Worm (Caenorhabditis elegans) whole organism, L2 larva: ENCODE data around the gene F21C10.19.

ENCODE experiments used
- C34F6.9 ChIP-seq: fragments of 150-350 bp; optimal IDR thresholded peaks from 2 replicates; lab custom pipeline; 2014; ENCODE audit warnings: missing biosample characterization, missing genetic modification characterization
- F13H6.1 ChIP-seq: sonication (generic microtip); optimal IDR thresholded peaks from 2 replicates; lab custom pipeline; 2016; ENCODE audit warnings: missing genetic modification characterization, missing compliant biosample characterization
- R02D3.7 ChIP-seq: fragments of 150-350 bp; optimal IDR thresholded peaks from 2 replicates; lab custom pipeline; 2014; ENCODE audit warnings: missing biosample characterization, missing genetic modification characterization
- alr-1 ChIP-seq: fragments of 150-350 bp; optimal IDR thresholded peaks from 2 replicates; lab custom pipeline; 2014; ENCODE audit warnings: missing biosample characterization, missing genetic modification characterization
- aly-2 ChIP-seq: fragments of 150-350 bp; optimal IDR thresholded peaks from 2 replicates; lab custom pipeline; 2014; ENCODE audit warnings: missing biosample characterization, missing genetic modification characterization
- ama-1 ChIP-seq: fragments of 150-350 bp; optimal IDR thresholded peaks from 2 replicates; lab custom pipeline; 2018; ENCODE audit warnings: inconsistent platforms
- blmp-1 ChIP-seq: sonication (generic microtip); optimal IDR thresholded peaks from 2 replicates; lab custom pipeline; 2017; ENCODE audit warnings: missing genetic modification characterization, mild to moderate bottlenecking, missing compliant biosample characterization, antibody characterized with exemption, moderate library complexity; ENCODE audit not compliant: insufficient read depth
- ceh-16 ChIP-seq: fragments of 150-350 bp; optimal IDR thresholded peaks from 2 replicates; lab custom pipeline; 2014; ENCODE audit warnings: missing biosample characterization, missing genetic modification characterization
- ceh-82 ChIP-seq: fragments of 150-350 bp; optimal IDR thresholded peaks from 2 replicates; lab custom pipeline; 2014; ENCODE audit warnings: missing biosample characterization, missing genetic modification characterization
- crh-2 ChIP-seq: sonication (generic microtip); optimal IDR thresholded peaks from 2 replicates; lab custom pipeline; 2017; ENCODE audit warnings: missing biosample characterization, missing genetic modification characterization
- egl-27 ChIP-seq: sonication (generic microtip); optimal IDR thresholded peaks from 3 replicates; lab custom pipeline; 2017; ENCODE audit warnings: missing biosample characterization, missing genetic modification reagents, missing genetic modification characterization
- elt-1 ChIP-seq: fragments of 150-350 bp; optimal IDR thresholded peaks from 2 replicates; lab custom pipeline; 2014; ENCODE audit warnings: missing biosample characterization, missing genetic modification characterization
- elt-3 ChIP-seq: sonication (generic microtip); optimal IDR thresholded peaks from 2 replicates; lab custom pipeline; 2017; ENCODE audit warnings: missing biosample characterization, missing genetic modification characterization
- fos-1 ChIP-seq: fragments of 150-350 bp; optimal IDR thresholded peaks from 2 replicates; lab custom pipeline; 2014; ENCODE audit warnings: missing biosample characterization, missing genetic modification characterization
- gmeb-1 ChIP-seq: fragments of 150-350 bp; optimal IDR thresholded peaks from 2 replicates; lab custom pipeline; 2014; ENCODE audit warnings: missing biosample characterization, missing genetic modification characterization
- lin-11 ChIP-seq: fragments of 150-350 bp; sonication (generic microtip); optimal IDR thresholded peaks from 2 replicates; lab custom pipeline; 2014; ENCODE audit warnings: missing biosample characterization, missing genetic modification characterization, inconsistent platforms, mixed read lengths
- lin-13 ChIP-seq: fragments of 150-350 bp; optimal IDR thresholded peaks from 2 replicates; lab custom pipeline; 2014; ENCODE audit warnings: missing biosample characterization, missing genetic modification reagents, missing genetic modification characterization
- lin-39 ChIP-seq: fragments of 150-350 bp; optimal IDR thresholded peaks from 2 replicates; lab custom pipeline; 2014; ENCODE audit warnings: missing biosample characterization, missing genetic modification reagents, missing genetic modification characterization
- mab-5 ChIP-seq: fragments of 150-350 bp; optimal IDR thresholded peaks from 2 replicates; lab custom pipeline; 2014; ENCODE audit warnings: missing biosample characterization, missing genetic modification characterization
- mdl-1 ChIP-seq, 2 experiments: fragments of 150-350 bp in 1 of 2; sonication (generic microtip) in 1 of 2; optimal IDR thresholded peaks; 2 replicates each; lab custom pipeline; 2017; ENCODE audit warnings: missing biosample characterization in 2 of 2, missing genetic modification characterization in 2 of 2
- nhr-11 ChIP-seq: fragments of 150-350 bp; optimal IDR thresholded peaks from 2 replicates; lab custom pipeline; 2014; ENCODE audit warnings: missing biosample characterization, missing genetic modification characterization
- nhr-129 ChIP-seq: fragments of 150-350 bp; optimal IDR thresholded peaks from 2 replicates; lab custom pipeline; 2014; ENCODE audit warnings: missing biosample characterization, missing genetic modification characterization
- nhr-21 ChIP-seq: fragments of 150-350 bp; optimal IDR thresholded peaks from 2 replicates; lab custom pipeline; 2014; ENCODE audit warnings: missing biosample characterization, missing genetic modification characterization
- nhr-23 ChIP-seq: fragments of 150-350 bp; optimal IDR thresholded peaks from 2 replicates; lab custom pipeline; 2014; ENCODE audit warnings: missing biosample characterization, missing genetic modification reagents, missing genetic modification characterization
- nhr-237 ChIP-seq: fragments of 150-350 bp; optimal IDR thresholded peaks from 2 replicates; lab custom pipeline; 2014; ENCODE audit warnings: missing biosample characterization, missing genetic modification characterization
- nhr-25 ChIP-seq: fragments of 150-350 bp; sonication (generic microtip); optimal IDR thresholded peaks from 3 replicates; lab custom pipeline; 2014; ENCODE audit warnings: missing biosample characterization, missing genetic modification characterization
- nhr-6 ChIP-seq: fragments of 150-350 bp; optimal IDR thresholded peaks from 2 replicates; lab custom pipeline; 2014; ENCODE audit warnings: missing biosample characterization, missing genetic modification characterization
- nhr-77 ChIP-seq: fragments of 150-350 bp; optimal IDR thresholded peaks from 2 replicates; lab custom pipeline; 2014; ENCODE audit warnings: missing biosample characterization, missing genetic modification characterization
- peb-1 ChIP-seq: fragments of 150-350 bp; optimal IDR thresholded peaks from 2 replicates; lab custom pipeline; 2014; ENCODE audit warnings: missing biosample characterization, missing genetic modification characterization
- sem-4 ChIP-seq: fragments of 150-350 bp; optimal IDR thresholded peaks from 2 replicates; lab custom pipeline; 2014; ENCODE audit warnings: missing biosample characterization, missing genetic modification reagents, missing genetic modification characterization
- skn-1 ChIP-seq: sonication (generic microtip); optimal IDR thresholded peaks from 2 replicates; lab custom pipeline; 2017; ENCODE audit warnings: missing biosample characterization, missing genetic modification characterization
- sma-3 ChIP-seq: sonication (generic microtip); optimal IDR thresholded peaks from 2 replicates; lab custom pipeline; 2016; ENCODE audit warnings: missing genetic modification reagents, missing genetic modification characterization, missing compliant biosample characterization
- sma-9 ChIP-seq, 2 experiments: fragments of 150-350 bp in 1 of 2; sonication (generic microtip) in 1 of 2; optimal IDR thresholded peaks; 2 replicates each; lab custom pipeline; 2014 to 2016; ENCODE audit warnings: missing genetic modification characterization in 2 of 2, mild to moderate bottlenecking in 1 of 2, missing biosample characterization in 1 of 2, missing compliant biosample characterization in 1 of 2, missing genetic modification reagents in 1 of 2, moderate library complexity in 1 of 2
- snpc-4 ChIP-seq: fragments of 150-350 bp; optimal IDR thresholded peaks from 2 replicates; lab custom pipeline; 2014; ENCODE audit warnings: missing biosample characterization, missing genetic modification characterization
- unc-39 ChIP-seq: fragments of 150-350 bp; optimal IDR thresholded peaks from 2 replicates; lab custom pipeline; 2014; ENCODE audit warnings: missing biosample characterization, missing genetic modification characterization
- unc-55 ChIP-seq: fragments of 150-350 bp; sonication (generic microtip); optimal IDR thresholded peaks from 3 replicates; lab custom pipeline; 2014; ENCODE audit warnings: missing biosample characterization, missing genetic modification reagents, missing genetic modification characterization
- unc-62 ChIP-seq: fragments of 150-350 bp; optimal IDR thresholded peaks from 2 replicates; lab custom pipeline; 2014; ENCODE audit warnings: missing biosample characterization, missing genetic modification reagents, missing genetic modification characterization
- zag-1 ChIP-seq: fragments of 150-350 bp; optimal IDR thresholded peaks from 2 replicates; lab custom pipeline; 2014; ENCODE audit warnings: missing biosample characterization, missing genetic modification characterization
- ztf-1 ChIP-seq: fragments of 200-800 bp; sonication (Bioruptor generic); conservative IDR thresholded peaks from 2 replicates; pipeline ENCODE4 v1.3.6; 2022; ENCODE audit warnings: missing genetic modification characterization, missing compliant biosample characterization

F21C10.19 gene

DNA sequence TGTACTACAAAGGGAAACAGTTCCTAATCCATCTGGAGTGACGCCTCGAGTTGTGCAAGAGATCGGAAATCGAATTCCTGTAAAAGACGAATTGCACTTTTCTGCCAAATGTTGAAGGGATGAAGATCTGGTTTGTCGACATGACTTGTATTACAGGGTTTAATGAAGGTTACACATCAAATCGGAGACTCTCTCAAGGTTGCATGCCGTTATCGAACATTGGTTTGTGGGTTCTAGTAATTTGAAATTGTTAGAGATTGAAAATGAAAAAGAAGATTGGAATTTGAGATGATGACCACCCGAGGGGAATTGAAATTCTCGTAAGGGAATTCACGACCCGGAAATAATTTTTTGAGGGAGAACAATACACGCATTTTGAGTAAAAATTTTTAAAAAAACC lies 35.4 kb downstream of the F21C10.19 start:
- TF ChIP-seq nhr-6 (tag; lab: Kevin White, UChicago) (peak; percentile 8), ceh-16 (peak; percentile 58), mab-5 (tag; lab: Kevin White, UChicago) (no peak), peb-1 (tag; lab: Kevin White, UChicago) (no peak), nhr-25 (tag; lab: Kevin White, UChicago) (peak; percentile 44), crh-2 (tag; lab: Kevin White, UChicago) (peak; percentile 18), ceh-82 (no peak), sma-9 (GFP tag; optimal IDR thresholded peaks at IDR 0.05; lab: Kevin White, UChicago) (peak; percentile 70), sma-9 (tag; optimal IDR thresholded peaks at IDR 0.05; lab: Kevin White, UChicago) (no peak), nhr-129 (tag; lab: Kevin White, UChicago) (peak; percentile 21), zag-1 (tag; lab: Kevin White, UChicago) (no peak), blmp-1 (peak; percentile 37)

DNA sequence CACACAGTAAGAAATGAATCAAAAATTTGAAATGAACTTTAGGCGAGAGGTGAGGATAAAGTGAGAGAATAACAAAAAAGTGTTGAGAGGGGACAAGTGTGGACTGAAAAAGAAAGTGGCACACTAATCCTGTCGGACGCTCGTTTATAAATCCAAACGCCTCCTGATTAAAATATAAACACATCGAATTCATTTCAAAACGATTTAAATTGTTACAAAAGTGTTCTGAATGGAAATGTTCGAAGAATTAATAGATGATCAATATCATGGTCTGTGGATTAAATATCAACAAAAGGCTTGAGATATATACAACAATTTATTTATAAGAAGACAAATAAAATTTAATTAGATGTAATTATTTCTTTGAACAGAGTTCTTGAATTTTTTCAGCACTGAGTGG lies 37.2 kb downstream of the F21C10.19 start, which contains the start of gene B0222.11:
B0222.11 (minus strand) TSS at position 101 of the 400 bp plus-strand sequence.
- TF ChIP-seq crh-2 (tag; lab: Kevin White, UChicago) (no peak), mab-5 (tag; lab: Kevin White, UChicago) (no peak), lin-11 (tag; lab: Kevin White, UChicago) (no peak), nhr-23 (tag; lab: Kevin White, UChicago) (no peak), ztf-1 (GFP tag; lab: Robert Waterston, UW) (no peak), lin-39 (tag; lab: Kevin White, UChicago) (no peak), nhr-11 (tag; lab: Kevin White, UChicago) (no peak), gmeb-1 (tag; lab: Kevin White, UChicago) (no peak), sma-9 (GFP tag; optimal IDR thresholded peaks at IDR 0.05; lab: Kevin White, UChicago) (no peak), sma-9 (tag; optimal IDR thresholded peaks at IDR 0.05; lab: Kevin White, UChicago) (no peak), lin-13 (GFP tag; lab: Kevin White, UChicago) (no peak), ceh-82 (no peak), zag-1 (tag; lab: Kevin White, UChicago) (no peak)

DNA sequence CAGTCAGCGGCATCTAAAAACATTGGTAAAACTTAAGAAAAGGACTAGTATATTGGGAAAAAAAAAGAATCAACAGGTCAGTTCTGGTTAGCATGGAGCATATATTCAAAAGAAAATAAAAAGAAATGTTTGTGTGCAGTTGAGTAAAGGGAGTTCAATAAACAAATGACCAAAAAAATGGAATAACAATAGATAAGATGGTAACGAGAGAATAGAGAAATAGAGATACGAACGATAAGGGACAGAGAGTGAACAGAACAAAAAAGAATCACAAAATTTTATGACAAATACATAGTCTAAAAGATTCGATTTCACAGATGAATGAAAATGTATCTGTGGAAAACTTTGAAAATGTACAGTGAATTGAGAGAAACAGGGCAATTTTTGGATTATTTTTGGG lies 42.1 kb downstream of the F21C10.19 start, which contains the start of gene gad-3:
gad-3 (minus strand) TSS at position 17 of the 400 bp plus-strand sequence.
- no peak for TF ChIP-seq nhr-77 (tag; lab: Kevin White, UChicago)
- no peak for TF ChIP-seq sma-9 (GFP tag; optimal IDR thresholded peaks at IDR 0.05; lab: Kevin White, UChicago)
- no peak for TF ChIP-seq sma-9 (tag; optimal IDR thresholded peaks at IDR 0.05; lab: Kevin White, UChicago)
- peak; percentile 44 for TF ChIP-seq fos-1 (tag; lab: Kevin White, UChicago)
- TF ChIP-seq sem-4 (tag; lab: Kevin White, UChicago), result no peak

DNA sequence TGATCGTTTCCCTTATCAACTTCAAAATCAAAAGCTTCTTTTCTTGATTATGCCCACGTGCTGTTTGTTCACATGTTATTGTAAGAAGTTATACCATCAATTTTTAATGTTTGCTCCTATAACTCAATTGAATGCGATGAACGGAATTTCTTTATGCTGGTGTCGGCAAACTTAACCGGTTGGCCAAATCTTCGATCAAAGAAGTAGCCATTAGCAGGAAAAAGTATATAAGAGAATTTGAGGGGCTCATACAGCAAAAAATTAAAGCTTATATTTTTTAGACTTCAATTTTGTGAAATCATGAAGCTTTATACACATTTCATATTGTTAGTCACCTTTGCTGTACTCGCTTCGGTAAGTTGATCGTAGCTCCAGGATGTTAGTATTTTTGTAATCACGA lies 42.9 kb downstream of the F21C10.19 start, which contains the start of gene pqn-16:
pqn-16 (plus strand) TSS at position 301 of the 400 bp plus-strand sequence.
- TF ChIP-seq elt-3 (tag; lab: Kevin White, UChicago) (no peak), nhr-23 (tag; lab: Kevin White, UChicago) (no peak), nhr-11 (tag; lab: Kevin White, UChicago) (no peak)

DNA sequence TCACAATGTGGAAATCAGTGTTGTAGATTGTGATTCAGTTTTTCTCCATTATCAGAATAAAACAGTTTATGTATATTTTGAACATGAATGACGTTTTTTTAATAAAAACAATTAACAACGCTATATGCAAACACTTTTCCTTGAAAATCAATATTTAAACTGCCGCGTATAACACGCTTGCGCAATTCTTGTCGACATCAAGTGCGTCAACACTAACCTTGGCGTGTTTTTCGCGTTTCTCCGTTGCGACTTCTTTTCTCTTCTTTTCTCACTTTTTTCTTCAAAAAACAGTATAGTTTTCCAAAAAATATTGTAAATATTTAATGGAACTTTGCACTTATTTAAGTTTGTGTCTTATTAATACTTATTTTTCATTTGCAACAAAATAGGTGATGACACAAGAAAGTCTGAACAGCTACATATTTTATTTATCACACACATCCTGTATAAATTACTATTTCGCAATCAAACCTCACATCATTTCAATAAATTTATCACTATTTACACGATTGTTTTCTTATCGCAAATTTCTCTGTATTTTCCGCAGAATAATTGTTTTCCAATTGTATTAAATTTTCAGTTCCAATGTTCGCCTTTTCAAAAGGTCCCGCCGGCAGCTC lies 44.5 kb downstream of the F21C10.19 start, which contains the start of gene spas-1:
spas-1 (plus strand) TSS at position 572 of the 620 bp plus-strand sequence.
- TF ChIP-seq C34F6.9 (tag; lab: Kevin White, UChicago) (peak; percentile 96), aly-2 (tag; lab: Kevin White, UChicago) (no peak), peb-1 (tag; lab: Kevin White, UChicago) (no peak), alr-1 (tag; lab: Kevin White, UChicago) (no peak), unc-62 (GFP tag; lab: Kevin White, UChicago) (peak; percentile 12), ztf-1 (GFP tag; lab: Robert Waterston, UW) (no peak), nhr-21 (tag; lab: Kevin White, UChicago) (peak; percentile 80), nhr-25 (tag; lab: Kevin White, UChicago) (peak; percentile 85), mab-5 (tag; lab: Kevin White, UChicago) (peak; percentile 86), unc-55 (peak; percentile 95), fos-1 (tag; lab: Kevin White, UChicago) (peak; percentile 57), nhr-129 (tag; lab: Kevin White, UChicago) (peak; percentile 91), crh-2 (tag; lab: Kevin White, UChicago) (peak; percentile 92), sem-4 (tag; lab: Kevin White, UChicago) (peak; percentile 75), ama-1 (lab: Kevin White, UChicago) (no peak), sma-9 (GFP tag; optimal IDR thresholded peaks at IDR 0.05; lab: Kevin White, UChicago) (peak; percentile 93), sma-9 (tag; optimal IDR thresholded peaks at IDR 0.05; lab: Kevin White, UChicago) (no peak), unc-39 (tag; lab: Kevin White, UChicago) (no peak), ceh-82 (no peak), zag-1 (tag; lab: Kevin White, UChicago) (peak; percentile 37), lin-11 (tag; lab: Kevin White, UChicago) (peak; percentile 13), nhr-77 (tag; lab: Kevin White, UChicago) (peak; percentile 40), blmp-1 (peak; percentile 49), skn-1 (tag; lab: Kevin White, UChicago) (peak; percentile 7), R02D3.7 (tag; lab: Kevin White, UChicago) (peak; percentile 55), F13H6.1 (tag; lab: Kevin White, UChicago) (peak; percentile 88), sma-3 (GFP tag; lab: Kevin White, UChicago) (peak; percentile 91), nhr-23 (tag; lab: Kevin White, UChicago) (no peak), mdl-1 (tag; optimal IDR thresholded peaks at IDR 0.05; lab: Kevin White, UChicago) (no peak), egl-27 (tag; lab: Kevin White, UChicago) (peak; percentile 74), snpc-4 (peak; percentile 82), elt-1 (no peak), nhr-237 (tag; lab: Kevin White, UChicago) (no peak)
